ENCODE assay signal across 1 fruit fly cellular context in the genomic region with DNA sequence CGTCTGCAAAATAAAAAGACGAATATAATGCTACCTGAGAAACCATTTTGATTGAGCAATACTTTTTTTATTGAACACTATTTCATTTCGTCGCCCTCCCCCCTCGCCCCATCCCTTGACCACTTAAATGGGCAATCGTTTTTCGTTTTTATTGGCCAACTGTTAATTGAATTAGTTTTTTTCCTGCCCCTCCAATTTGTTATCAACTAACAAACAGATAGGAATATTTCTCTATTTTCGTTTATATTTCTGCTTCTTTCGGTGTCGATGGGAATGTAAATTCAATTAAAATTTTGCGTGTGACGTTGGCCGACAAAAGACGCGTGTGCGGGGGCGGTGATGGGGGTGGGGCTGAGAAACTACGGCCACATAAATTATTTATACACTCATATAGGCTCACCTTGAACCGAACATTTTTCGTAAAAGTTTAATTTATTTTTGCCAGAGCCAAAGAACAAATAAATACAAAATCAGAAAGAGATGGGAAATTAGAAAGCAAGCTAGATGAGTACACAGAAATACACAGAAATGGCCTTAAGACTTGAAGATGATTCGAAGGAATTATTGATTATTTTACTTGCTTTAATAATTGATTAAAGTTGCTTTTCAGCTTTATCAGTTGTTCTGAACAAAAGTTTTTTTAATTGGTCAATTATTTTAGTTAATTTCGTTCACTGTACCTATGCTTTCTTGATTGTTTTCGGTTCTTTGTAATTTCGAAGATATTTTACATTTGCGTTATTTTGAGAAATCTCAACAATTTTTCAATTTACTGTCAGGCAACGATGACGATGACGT.
A peak's percentile ranks its signal among the peaks of the same experiment; 100 is the strongest.
TF ChIP-seq lines count a peak whose summit lies in the region.

No protein-coding gene starts in this region.

TF ChIP-seq in whole organism, embryonic, 481 proteins besides CTCF, POLR2A, EP300 and RAD21 (continued from another document):
- no peak for TF ChIP-seq rib (GFP tag; IDR thresholded peaks at IDR 0.05; lab: Robert Waterston, UW)
- no peak for TF ChIP-seq nau (GFP tag; optimal IDR thresholded peaks at IDR 0.05; lab: Kevin White, UChicago)
- TF ChIP-seq chinmo (GFP tag; IDR thresholded peaks at IDR 0.05; lab: Robert Waterston, UW; ENCODE audit: partially characterized antibody) = 0 out of 4 replicates have a peak, but pooled peaks have one; percentile 50
- TF ChIP-seq CG3407 (GFP tag; optimal IDR thresholded peaks at IDR 0.05; lab: Kevin White, UChicago) = no peak
- TF ChIP-seq CG10431 (GFP tag; optimal IDR thresholded peaks at IDR 0.05; lab: Kevin White, UChicago) = no peak
- TF ChIP-seq sens (GFP tag; lab: Kevin White, UChicago) = peak; percentile 94
- peak; percentile 71; the same call in 2 of the 3 replicates for TF ChIP-seq dysf (GFP tag; IDR thresholded peaks at IDR 0.05; lab: Robert Waterston, UW)
- TF ChIP-seq CG3726 (GFP tag; IDR thresholded peaks at IDR 0.05; lab: Robert Waterston, UW) = no peak
- no peak for TF ChIP-seq CG14860 (GFP tag; IDR thresholded peaks at IDR 0.05; lab: Robert Waterston, UW; ENCODE audit: partially characterized antibody)
- no peak for TF ChIP-seq CG18599 (GFP tag; optimal IDR thresholded peaks at IDR 0.05; lab: Kevin White, UChicago)
- no peak for TF ChIP-seq CG31365 (tag; optimal IDR thresholded peaks at IDR 0.05; lab: Kevin White, UChicago)
- TF ChIP-seq NFAT (GFP tag; IDR thresholded peaks at IDR 0.05; lab: Robert Waterston, UW) = peak; percentile 37; the same call in 1 of the 2 replicates
- TF ChIP-seq CG1647 (GFP tag; optimal IDR thresholded peaks at IDR 0.05; lab: Kevin White, UChicago) = no peak
- TF ChIP-seq Ets97D (GFP tag; optimal IDR thresholded peaks at IDR 0.05; lab: Kevin White, UChicago) = peak; percentile 15
- TF ChIP-seq pros (GFP tag; optimal IDR thresholded peaks at IDR 0.05; lab: Kevin White, UChicago) = no peak
- TF ChIP-seq CG12155 (GFP tag; optimal IDR thresholded peaks at IDR 0.05; lab: Kevin White, UChicago) = peak; percentile 47
- no peak for TF ChIP-seq Dref (GFP tag; IDR thresholded peaks at IDR 0.05; lab: Robert Waterston, UW)
- peak; percentile 88 for TF ChIP-seq Ets65A (GFP tag; lab: Kevin White, UChicago)
- TF ChIP-seq Atf-2 (GFP tag; optimal IDR thresholded peaks at IDR 0.05; lab: Kevin White, UChicago) = peak; percentile 41
- TF ChIP-seq CG13296 (GFP tag; optimal IDR thresholded peaks at IDR 0.05; lab: Kevin White, UChicago) = no peak
- peak; percentile 33 for TF ChIP-seq slou (GFP tag; optimal IDR thresholded peaks at IDR 0.05; lab: Kevin White, UChicago)
- TF ChIP-seq CG15073 (GFP tag; optimal IDR thresholded peaks at IDR 0.05; lab: Kevin White, UChicago) = no peak
- TF ChIP-seq Ssrp (tag; optimal IDR thresholded peaks at IDR 0.05; lab: Kevin White, UChicago) = peak; percentile 43
- TF ChIP-seq CG2678 (tag; optimal IDR thresholded peaks at IDR 0.05; lab: Kevin White, UChicago) = peak; percentile 70
- TF ChIP-seq CG7928 (GFP tag; optimal IDR thresholded peaks at IDR 0.05; lab: Kevin White, UChicago) = no peak
- no peak for TF ChIP-seq CG17359 (tag; optimal IDR thresholded peaks at IDR 0.05; lab: Kevin White, UChicago)
- TF ChIP-seq Antp (GFP tag; optimal IDR thresholded peaks at IDR 0.05; lab: Kevin White, UChicago) = peak; percentile 15
- peak; percentile 57 for TF ChIP-seq CG13424 (tag; optimal IDR thresholded peaks at IDR 0.05; lab: Kevin White, UChicago)
- TF ChIP-seq CG10565 (GFP tag; optimal IDR thresholded peaks at IDR 0.05; lab: Kevin White, UChicago) = no peak
- no peak for TF ChIP-seq cas (GFP tag; IDR thresholded peaks at IDR 0.05; lab: Robert Waterston, UW)
- TF ChIP-seq CG4328 (GFP tag; optimal IDR thresholded peaks at IDR 0.05; lab: Kevin White, UChicago) = peak; percentile 23
- TF ChIP-seq row (GFP tag; IDR thresholded peaks at IDR 0.05; lab: Robert Waterston, UW) = peak; percentile 77
- no peak for TF ChIP-seq fd102C (GFP tag; optimal IDR thresholded peaks at IDR 0.05; lab: Kevin White, UChicago)
- no peak for TF ChIP-seq nerfin-2 (GFP tag; IDR thresholded peaks at IDR 0.05; lab: Robert Waterston, UW; ENCODE audit: partially characterized antibody)
- TF ChIP-seq slbo (GFP tag; IDR thresholded peaks at IDR 0.05; lab: Robert Waterston, UW) = peak; percentile 87
- no peak for TF ChIP-seq D (optimal IDR thresholded peaks at IDR 0.05; lab: Kevin White, UChicago)
- no peak for TF ChIP-seq D (GFP tag; optimal IDR thresholded peaks at IDR 0.05; lab: Kevin White, UChicago)
- TF ChIP-seq CG17912 (GFP tag; optimal IDR thresholded peaks at IDR 0.05; lab: Kevin White, UChicago) = no peak
- TF ChIP-seq prd (optimal IDR thresholded peaks at IDR 0.05; lab: Kevin White, UChicago) = no peak
- peak; percentile 79 for TF ChIP-seq prd (GFP tag; IDR thresholded peaks at IDR 0.05; lab: Robert Waterston, UW)
- TF ChIP-seq PHDP (tag; optimal IDR thresholded peaks at IDR 0.05; lab: Kevin White, UChicago) = peak; percentile 52
- TF ChIP-seq HLH3B (GFP tag; IDR thresholded peaks at IDR 0.05; lab: Robert Waterston, UW) = peak; percentile 62
- TF ChIP-seq CG16815 (GFP tag; optimal IDR thresholded peaks at IDR 0.05; lab: Kevin White, UChicago) = peak; percentile 9
- TF ChIP-seq CG13894 (tag; optimal IDR thresholded peaks at IDR 0.05; lab: Kevin White, UChicago) = no peak
- TF ChIP-seq CG6175 (GFP tag; IDR thresholded peaks at IDR 0.05; lab: Robert Waterston, UW) = peak; percentile 12; the same call in 1 of the 3 replicates
- no peak for TF ChIP-seq CG17802 (tag; optimal IDR thresholded peaks at IDR 0.05; lab: Kevin White, UChicago)
- TF ChIP-seq Fer3 (tag; optimal IDR thresholded peaks at IDR 0.05; lab: Kevin White, UChicago) = peak; percentile 20
- no peak for TF ChIP-seq MTF-1 (GFP tag; optimal IDR thresholded peaks at IDR 0.05; lab: Kevin White, UChicago; ENCODE audit: borderline replicate concordance)
- TF ChIP-seq gt (GFP tag; IDR thresholded peaks at IDR 0.05; lab: Robert Waterston, UW) = no peak
- no peak for TF ChIP-seq schlank (tag; optimal IDR thresholded peaks at IDR 0.05; lab: Kevin White, UChicago)
- TF ChIP-seq CG16813 (GFP tag; IDR thresholded peaks at IDR 0.05; lab: Robert Waterston, UW; ENCODE audit: partially characterized antibody) = no peak
- peak; percentile 15 for TF ChIP-seq CG12942 (GFP tag; optimal IDR thresholded peaks at IDR 0.05; lab: Kevin White, UChicago)
- 0 out of 2 replicates have a peak, but pooled peaks have one; percentile 13 for TF ChIP-seq Nf-YA (GFP tag; IDR thresholded peaks at IDR 0.05; lab: Robert Waterston, UW)
- no peak for TF ChIP-seq CG8281 (tag; optimal IDR thresholded peaks at IDR 0.05; lab: Kevin White, UChicago)
- TF ChIP-seq CG3065 (GFP tag; optimal IDR thresholded peaks at IDR 0.05; lab: Kevin White, UChicago) = no peak
- peak; percentile 53 for TF ChIP-seq CG7786 (GFP tag; optimal IDR thresholded peaks at IDR 0.05; lab: Kevin White, UChicago)
- peak; percentile 66; the same call in 2 of the 3 replicates for TF ChIP-seq CG11695 (GFP tag; IDR thresholded peaks at IDR 0.05; lab: Robert Waterston, UW)
- peak; percentile 38; the same call in 1 of the 2 replicates for TF ChIP-seq CG32767 (GFP tag; IDR thresholded peaks at IDR 0.05; lab: Robert Waterston, UW)
- peak; percentile 25; the same call in 1 of the 2 replicates for TF ChIP-seq CG43689 (GFP tag; IDR thresholded peaks at IDR 0.05; lab: Robert Waterston, UW)
- no peak for TF ChIP-seq CG12104 (GFP tag; optimal IDR thresholded peaks at IDR 0.05; lab: Kevin White, UChicago)
- TF ChIP-seq tap (tag; optimal IDR thresholded peaks at IDR 0.05; lab: Kevin White, UChicago) = no peak
- TF ChIP-seq Gsc (GFP tag; IDR thresholded peaks at IDR 0.05; lab: Robert Waterston, UW) = no peak
- TF ChIP-seq Side (GFP tag; optimal IDR thresholded peaks at IDR 0.05; lab: Kevin White, UChicago) = no peak
- TF ChIP-seq insv (GFP tag; optimal IDR thresholded peaks at IDR 0.05; lab: Kevin White, UChicago) = no peak
- TF ChIP-seq CG11247 (GFP tag; IDR thresholded peaks at IDR 0.05; lab: Robert Waterston, UW) = peak; percentile 46; the same call in 1 of the 2 replicates
- TF ChIP-seq yki (optimal IDR thresholded peaks at IDR 0.05; lab: Kevin White, UChicago) = no peak
- TF ChIP-seq Ravus (GFP tag; IDR thresholded peaks at IDR 0.05; lab: Robert Waterston, UW) = no peak
- TF ChIP-seq nerfin-1 (tag; optimal IDR thresholded peaks at IDR 0.05; lab: Kevin White, UChicago) = no peak
- peak; percentile 83 for TF ChIP-seq Atf6 (GFP tag; IDR thresholded peaks at IDR 0.05; lab: Robert Waterston, UW)
- peak; percentile 56 to 88 for TF ChIP-seq Pdp1 (GFP tag; optimal IDR thresholded peaks at IDR 0.05; lab: Kevin White, UChicago)
- no peak for TF ChIP-seq grn (GFP tag; optimal IDR thresholded peaks at IDR 0.05; lab: Kevin White, UChicago)
- no peak for TF ChIP-seq Dp (GFP tag; optimal IDR thresholded peaks at IDR 0.05; lab: Kevin White, UChicago)
- peak; percentile 4 for TF ChIP-seq Six4 (GFP tag; optimal IDR thresholded peaks at IDR 0.05; lab: Kevin White, UChicago)
- peak; percentile 85 for TF ChIP-seq Med (GFP tag; lab: Kevin White, UChicago)
- TF ChIP-seq Dbx (GFP tag; IDR thresholded peaks at IDR 0.05; lab: Robert Waterston, UW) = no peak
- TF ChIP-seq H2.0 (GFP tag; IDR thresholded peaks at IDR 0.05; lab: Robert Waterston, UW) = peak; percentile 68
- TF ChIP-seq Awh (GFP tag; IDR thresholded peaks at IDR 0.05; lab: Robert Waterston, UW) = 0 out of 2 replicates have a peak, but pooled peaks have one; percentile 41
- no peak for TF ChIP-seq Optix (GFP tag; IDR thresholded peaks at IDR 0.05; lab: Robert Waterston, UW)
- TF ChIP-seq CG9797 (GFP tag; optimal IDR thresholded peaks at IDR 0.05; lab: Kevin White, UChicago) = no peak
- no peak for TF ChIP-seq BtbVII (GFP tag; optimal IDR thresholded peaks at IDR 0.05; lab: Kevin White, UChicago)
- no peak for TF ChIP-seq CG7963 (GFP tag; IDR thresholded peaks at IDR 0.05; lab: Robert Waterston, UW; ENCODE audit: partially characterized antibody)
- TF ChIP-seq Eip74EF (GFP tag; optimal IDR thresholded peaks at IDR 0.05; lab: Kevin White, UChicago) = peak in 1 of 2 experiments; percentile 48
- TF ChIP-seq en (GFP tag; optimal IDR thresholded peaks at IDR 0.05; lab: Kevin White, UChicago) = peak; percentile 39
- TF ChIP-seq CG8944 (GFP tag; optimal IDR thresholded peaks at IDR 0.05; lab: Kevin White, UChicago) = peak; percentile 25
- TF ChIP-seq vvl (GFP tag; IDR thresholded peaks at IDR 0.05; lab: Robert Waterston, UW) = peak; percentile 78
- TF ChIP-seq ato (GFP tag; IDR thresholded peaks at IDR 0.05; lab: Robert Waterston, UW; ENCODE audit: partially characterized antibody) = no peak
- TF ChIP-seq bbx (GFP tag; IDR thresholded peaks at IDR 0.05; lab: Robert Waterston, UW; ENCODE audit: partially characterized antibody) = no peak
